Worm (Caenorhabditis elegans): Measurements from ENCODE around the gene spp-19.

- no peak for TF ChIP-seq pqm-1 (tag; optimal IDR thresholded peaks at IDR 0.05)
- TF ChIP-seq skn-1 (tag; optimal IDR thresholded peaks at IDR 0.05) = no peak
Observed at ce11 chrV:6549148-6549547, 12.3 kb downstream of the spp-19 start, which contains the start of gene K04A8.20.

Measured in whole organism, L1 larva.